Worm (Caenorhabditis elegans): Measurements from ENCODE around the gene ugt-3.

ugt-3 gene

ce11 chrV:12780248-12780647 is 19.8 kb downstream of the ugt-3 start:
- TF ChIP-seq ama-1 (optimal IDR thresholded peaks at IDR 0.05) (no peak), tbx-37 (GFP tag; conservative IDR thresholded peaks at IDR 0.05) (peak; percentile 94), hmg-4 (GFP tag; optimal IDR thresholded peaks at IDR 0.05) (peak; percentile 94), tra-4 (tag; optimal IDR thresholded peaks at IDR 0.05) (peak; percentile 74), hnd-1 (tag; optimal IDR thresholded peaks at IDR 0.05) (peak; percentile 88), aly-1 (tag; optimal IDR thresholded peaks at IDR 0.05) (peak; percentile 90), flt-1 (GFP tag; IDR thresholded peaks at IDR 0.05) (peak; percentile 97), pes-1 (GFP tag; IDR thresholded peaks at IDR 0.05) (peak; percentile 97), ceh-13 (GFP tag; optimal IDR thresholded peaks at IDR 0.05) (peak; percentile 85), B0310.2 (tag; optimal IDR thresholded peaks at IDR 0.05) (peak; percentile 90), scrt-1 (GFP tag; IDR thresholded peaks at IDR 0.05) (peak; percentile 98), sea-1 (GFP tag; conservative IDR thresholded peaks at IDR 0.05) (peak; percentile 98), hmbx-1 (tag; optimal IDR thresholded peaks at IDR 0.05) (peak; percentile 80), tbx-11 (GFP tag; IDR thresholded peaks at IDR 0.05) (peak; percentile 95), ceh-36 (tag; optimal IDR thresholded peaks at IDR 0.05) (peak; percentile 93), ets-7 (tag; optimal IDR thresholded peaks at IDR 0.05) (peak; percentile 77), F13C5.2 (tag; optimal IDR thresholded peaks at IDR 0.05) (peak; percentile 88)

DNA sequence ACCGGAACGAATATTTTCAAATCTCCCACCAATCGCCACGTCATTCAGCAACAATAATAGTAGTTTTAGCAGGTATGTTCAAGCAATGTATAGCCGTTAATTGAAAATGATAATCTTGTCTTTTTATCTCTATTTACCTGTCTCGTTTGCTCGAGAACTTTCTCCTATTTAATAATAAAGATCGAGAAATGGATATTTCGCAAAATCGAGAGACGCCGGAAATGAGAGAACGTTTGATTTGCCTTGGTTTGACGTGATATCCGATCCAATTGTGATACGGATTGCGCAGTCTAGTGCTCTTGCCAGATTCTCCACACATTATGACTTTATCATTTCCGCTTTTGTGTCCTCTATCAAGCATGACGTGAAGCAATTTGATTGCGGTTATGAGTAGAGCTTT is 26.2 kb downstream of the ugt-3 start:
- TF ChIP-seq hnd-1 (tag; optimal IDR thresholded peaks at IDR 0.05) = no peak
- TF ChIP-seq scrt-1 (GFP tag; IDR thresholded peaks at IDR 0.05) = no peak
- TF ChIP-seq B0310.2 (tag; optimal IDR thresholded peaks at IDR 0.05) = no peak
- no peak for TF ChIP-seq ets-7 (tag; optimal IDR thresholded peaks at IDR 0.05)
- no peak for TF ChIP-seq F13C5.2 (tag; optimal IDR thresholded peaks at IDR 0.05)
- no peak for TF ChIP-seq ama-1 (optimal IDR thresholded peaks at IDR 0.05)
- TF ChIP-seq tra-4 (tag; optimal IDR thresholded peaks at IDR 0.05) = no peak
- TF ChIP-seq tbx-37 (GFP tag; conservative IDR thresholded peaks at IDR 0.05) = no peak
- no peak for TF ChIP-seq hmg-4 (GFP tag; optimal IDR thresholded peaks at IDR 0.05)
- TF ChIP-seq pes-1 (GFP tag; IDR thresholded peaks at IDR 0.05) = no peak
- TF ChIP-seq aly-1 (tag; optimal IDR thresholded peaks at IDR 0.05) = no peak
- TF ChIP-seq flt-1 (GFP tag; IDR thresholded peaks at IDR 0.05) = no peak
- no peak for TF ChIP-seq hmbx-1 (tag; optimal IDR thresholded peaks at IDR 0.05)
- TF ChIP-seq tbx-11 (GFP tag; IDR thresholded peaks at IDR 0.05) = no peak
- no peak for TF ChIP-seq sea-1 (GFP tag; conservative IDR thresholded peaks at IDR 0.05)
- no peak for TF ChIP-seq ceh-13 (GFP tag; optimal IDR thresholded peaks at IDR 0.05)
- no peak for TF ChIP-seq ceh-36 (tag; optimal IDR thresholded peaks at IDR 0.05)

- TF ChIP-seq pes-1 (GFP tag; IDR thresholded peaks at IDR 0.05) = no peak
- TF ChIP-seq hmg-4 (GFP tag; optimal IDR thresholded peaks at IDR 0.05) = no peak
- no peak for TF ChIP-seq tbx-11 (GFP tag; IDR thresholded peaks at IDR 0.05)
- no peak for TF ChIP-seq scrt-1 (GFP tag; IDR thresholded peaks at IDR 0.05)
- no peak for TF ChIP-seq hmbx-1 (tag; optimal IDR thresholded peaks at IDR 0.05)
Measured at ce11 chrV:12773222-12773621, 26.8 kb downstream of the ugt-3 start, which contains the start of gene ZC455.1. Gene ZC455.1, plus strand, starts transcription at chrV:12773522.

DNA sequence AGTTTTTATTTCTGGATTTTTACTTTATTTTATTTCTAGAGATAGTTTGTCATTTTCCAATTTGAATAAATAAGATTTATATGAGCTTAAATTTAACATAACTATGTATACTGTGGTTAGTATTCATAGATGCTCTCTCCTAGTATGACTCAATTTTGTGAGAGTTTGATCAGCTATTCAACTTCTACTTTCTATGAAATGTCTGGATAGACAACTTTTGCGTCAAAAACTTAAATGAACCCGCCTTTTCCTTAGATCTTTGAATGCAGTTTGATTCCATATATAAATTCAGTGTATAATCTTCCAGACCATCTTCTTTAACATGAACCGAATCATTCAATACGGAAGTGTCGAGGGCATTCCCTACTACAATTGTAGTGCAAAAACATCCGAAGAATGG is 31.1 kb downstream of the ugt-3 start, which contains the start of gene srt-43:
TSS of gene srt-43 (plus strand) at position 301 of the 400 bp plus-strand sequence.
- no peak for TF ChIP-seq hnd-1 (tag; optimal IDR thresholded peaks at IDR 0.05)
- no peak for TF ChIP-seq sea-1 (GFP tag; conservative IDR thresholded peaks at IDR 0.05)
- no peak for TF ChIP-seq aly-1 (tag; optimal IDR thresholded peaks at IDR 0.05)
- no peak for TF ChIP-seq ets-7 (tag; optimal IDR thresholded peaks at IDR 0.05)
- no peak for TF ChIP-seq tra-4 (tag; optimal IDR thresholded peaks at IDR 0.05)
- no peak for TF ChIP-seq tbx-11 (GFP tag; IDR thresholded peaks at IDR 0.05)
- no peak for TF ChIP-seq pes-1 (GFP tag; IDR thresholded peaks at IDR 0.05)
- TF ChIP-seq F13C5.2 (tag; optimal IDR thresholded peaks at IDR 0.05) = no peak
- no peak for TF ChIP-seq flt-1 (GFP tag; IDR thresholded peaks at IDR 0.05)
- no peak for TF ChIP-seq ceh-36 (tag; optimal IDR thresholded peaks at IDR 0.05)
- TF ChIP-seq scrt-1 (GFP tag; IDR thresholded peaks at IDR 0.05) = no peak
- no peak for TF ChIP-seq ama-1 (optimal IDR thresholded peaks at IDR 0.05)
- no peak for TF ChIP-seq tbx-37 (GFP tag; conservative IDR thresholded peaks at IDR 0.05)
- no peak for TF ChIP-seq hmg-4 (GFP tag; optimal IDR thresholded peaks at IDR 0.05)
- no peak for TF ChIP-seq hmbx-1 (tag; optimal IDR thresholded peaks at IDR 0.05)
- no peak for TF ChIP-seq B0310.2 (tag; optimal IDR thresholded peaks at IDR 0.05)
- TF ChIP-seq ceh-13 (GFP tag; optimal IDR thresholded peaks at IDR 0.05) = no peak

DNA sequence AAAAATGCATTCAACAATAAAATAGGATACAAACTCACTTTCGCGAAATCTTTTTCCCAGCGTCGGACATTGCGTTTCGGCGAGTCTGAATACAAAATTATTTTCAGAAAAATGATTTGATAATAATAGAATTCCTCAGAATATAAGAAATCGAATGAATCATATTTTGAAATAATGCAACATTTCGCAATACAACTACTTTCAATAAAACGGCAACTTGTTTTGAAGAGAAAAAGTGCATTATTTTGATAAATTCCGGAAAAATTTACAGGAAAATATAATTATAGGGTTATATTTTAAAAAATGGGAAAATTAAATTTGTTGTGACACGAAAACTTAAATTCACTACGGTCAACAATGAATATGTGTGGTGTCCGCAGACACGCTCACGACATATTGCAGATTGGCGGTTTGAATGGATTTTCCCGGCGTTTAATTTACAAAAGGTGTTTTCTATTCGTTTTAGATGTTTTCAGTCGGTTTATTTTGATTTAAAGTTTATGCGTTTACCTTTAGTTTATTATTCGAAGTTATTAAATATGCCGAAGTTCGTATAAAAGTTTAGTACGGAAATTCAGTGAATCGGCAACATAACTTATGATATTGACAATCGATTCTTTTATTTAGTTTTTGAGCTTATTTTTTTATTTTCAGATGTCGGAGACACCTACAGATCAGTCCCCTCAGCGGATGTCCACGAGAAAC is 36.6 kb downstream of the ugt-3 start, which contains the start of the genes abcf-1 and scc-3:
TSS of gene abcf-1 (minus strand) at position 85 of the 705 bp plus-strand sequence.
TSS of gene scc-3 (plus strand) at position 655 of the 705 bp plus-strand sequence.
- no peak for TF ChIP-seq pes-1 (GFP tag; IDR thresholded peaks at IDR 0.05)
- TF ChIP-seq F13C5.2 (tag; optimal IDR thresholded peaks at IDR 0.05) = peak; percentile 20
- TF ChIP-seq B0310.2 (tag; optimal IDR thresholded peaks at IDR 0.05) = no peak

- TF ChIP-seq flt-1 (GFP tag; IDR thresholded peaks at IDR 0.05) (no peak), ama-1 (optimal IDR thresholded peaks at IDR 0.05) (no peak)
Measured at ce11 chrV:12760913-12761312, 39.2 kb downstream of the ugt-3 start, which contains the start of gene F18E2.15. Gene F18E2.15, minus strand, starts transcription at chrV:12761013.

DNA sequence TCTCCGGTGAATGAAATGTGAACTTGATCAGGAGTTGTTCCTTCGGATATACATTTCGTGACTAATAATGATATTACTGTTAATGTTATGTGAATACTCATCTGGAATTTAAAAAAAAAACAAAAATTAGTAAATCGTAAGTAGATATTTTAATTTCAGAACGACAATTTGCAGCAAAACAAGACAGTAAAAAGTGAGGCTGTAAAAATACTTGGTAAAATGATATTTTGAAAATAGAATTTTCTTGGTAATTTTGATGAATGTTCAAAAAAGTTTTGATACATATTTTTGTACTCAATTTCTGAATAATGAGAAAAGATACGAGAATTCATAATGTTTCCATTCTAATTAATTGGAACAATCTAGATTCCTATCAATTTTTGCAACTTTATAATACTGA is 40.4 kb downstream of the ugt-3 start, which contains the start of gene papl-1:
TSS of gene papl-1 (minus strand) at position 101 of the 400 bp plus-strand sequence.
- no peak for TF ChIP-seq F13C5.2 (tag; optimal IDR thresholded peaks at IDR 0.05)
- no peak for TF ChIP-seq flt-1 (GFP tag; IDR thresholded peaks at IDR 0.05)
- TF ChIP-seq hnd-1 (tag; optimal IDR thresholded peaks at IDR 0.05) = no peak
- no peak for TF ChIP-seq ets-7 (tag; optimal IDR thresholded peaks at IDR 0.05)
- TF ChIP-seq hmg-4 (GFP tag; optimal IDR thresholded peaks at IDR 0.05) = no peak
- no peak for TF ChIP-seq tra-4 (tag; optimal IDR thresholded peaks at IDR 0.05)
- no peak for TF ChIP-seq sea-1 (GFP tag; conservative IDR thresholded peaks at IDR 0.05)
- no peak for TF ChIP-seq tbx-11 (GFP tag; IDR thresholded peaks at IDR 0.05)
- no peak for TF ChIP-seq hmbx-1 (tag; optimal IDR thresholded peaks at IDR 0.05)
- no peak for TF ChIP-seq tbx-37 (GFP tag; conservative IDR thresholded peaks at IDR 0.05)
- TF ChIP-seq ama-1 (optimal IDR thresholded peaks at IDR 0.05) = no peak
- TF ChIP-seq aly-1 (tag; optimal IDR thresholded peaks at IDR 0.05) = no peak
- TF ChIP-seq ceh-13 (GFP tag; optimal IDR thresholded peaks at IDR 0.05) = no peak
- TF ChIP-seq B0310.2 (tag; optimal IDR thresholded peaks at IDR 0.05) = no peak
- no peak for TF ChIP-seq pes-1 (GFP tag; IDR thresholded peaks at IDR 0.05)
- no peak for TF ChIP-seq ceh-36 (tag; optimal IDR thresholded peaks at IDR 0.05)
- TF ChIP-seq scrt-1 (GFP tag; IDR thresholded peaks at IDR 0.05) = no peak

Measured in whole organism, early embryonic.